Worm (Caenorhabditis elegans) whole organism, early embryonic: ENCODE results near the gene F48B9.8.

ENCODE experiments used
- ama-1 ChIP-seq: fragments of 150-350 bp; optimal IDR thresholded peaks from 2 replicates; lab custom pipeline; 2014
- flt-1 ChIP-seq: fragments of 200-800 bp; sonication (Bioruptor generic); IDR thresholded peaks from 2 replicates; pipeline ENCODE4 v1.3.6; 2022; ENCODE audit warnings: missing genetic modification characterization, missing compliant biosample characterization
- hnd-1 ChIP-seq: sonication (generic microtip); optimal IDR thresholded peaks from 2 replicates; lab custom pipeline; 2016; ENCODE audit warnings: missing genetic modification characterization, missing compliant biosample characterization
- tra-4 ChIP-seq: sonication (generic microtip); optimal IDR thresholded peaks from 2 replicates; lab custom pipeline; 2017; ENCODE audit warnings: missing genetic modification characterization, missing compliant biosample characterization

DNA sequence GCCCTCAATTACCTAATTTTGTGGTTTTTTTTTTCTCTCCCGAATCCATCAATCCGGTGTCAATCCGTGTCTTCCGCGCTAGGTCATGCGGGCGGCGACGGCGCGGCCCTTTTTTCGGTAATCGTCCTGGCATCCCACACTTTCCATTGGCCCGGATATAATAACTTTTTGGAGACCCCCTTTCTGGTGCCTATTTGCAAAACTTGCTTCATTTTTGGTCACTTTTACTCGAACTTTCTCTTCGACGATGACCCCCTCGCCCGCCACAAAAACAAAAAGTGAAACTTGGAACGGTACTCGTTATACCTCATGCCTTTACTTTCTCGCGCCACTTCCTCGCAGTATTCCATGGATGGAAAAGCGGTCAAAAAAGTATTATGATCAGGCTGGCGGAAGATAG, 38.2 kb upstream of the F48B9.8 start:
- TF ChIP-seq ama-1 (lab: Kevin White, UChicago) (no peak), tra-4 (tag; lab: Kevin White, UChicago) (no peak), hnd-1 (no peak), flt-1 (GFP tag; lab: Robert Waterston, UW) (no peak)
